Worm (Caenorhabditis elegans): ENCODE measurements around the gene nlp-6.

Gene nlp-6

DNA sequence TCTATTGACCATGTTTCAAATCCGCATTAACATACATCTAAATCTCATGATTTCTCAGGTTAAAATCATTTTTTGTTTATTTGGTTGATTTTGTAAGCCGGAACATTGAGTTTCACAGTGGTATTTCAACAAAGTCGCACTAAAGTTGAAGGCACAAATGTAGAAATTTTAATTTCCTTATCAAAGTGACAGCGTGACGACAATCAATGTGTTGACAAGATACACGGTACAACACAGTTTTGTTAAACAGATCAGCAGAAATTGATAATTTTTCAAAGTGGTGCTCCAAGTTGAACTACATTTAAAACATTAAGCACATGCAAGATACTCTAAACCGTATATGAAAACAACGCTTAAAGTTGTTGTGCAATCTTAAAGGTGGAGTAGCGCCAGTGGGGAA lies 40.4 kb downstream of the nlp-6 start:
- TF ChIP-seq lin-39 (tag; optimal IDR thresholded peaks at IDR 0.05) (no peak), snpc-1.2 (GFP tag; IDR thresholded peaks at IDR 0.05) (no peak), egl-27 (tag; optimal IDR thresholded peaks at IDR 0.05) (no peak), pqm-1 (tag; optimal IDR thresholded peaks at IDR 0.05) (peak; percentile 54), dpl-1 (GFP tag; optimal IDR thresholded peaks at IDR 0.05) (no peak), ceh-62 (tag; optimal IDR thresholded peaks at IDR 0.05) (no peak), fos-1 (tag; optimal IDR thresholded peaks at IDR 0.05) (no peak), nhr-111 (GFP tag; optimal IDR thresholded peaks at IDR 0.05) (no peak), unc-62 (GFP tag; optimal IDR thresholded peaks at IDR 0.05 in 1 of 2) (peak in 1 of 2 experiments; percentile 42), unc-62 (tag; optimal IDR thresholded peaks at IDR 0.05) (no peak), mxl-2 (GFP tag; conservative IDR thresholded peaks at IDR 0.05) (no peak), lsy-2 (tag; optimal IDR thresholded peaks at IDR 0.05) (no peak), nhr-237 (tag; optimal IDR thresholded peaks at IDR 0.05) (no peak), nhr-42 (GFP tag; IDR thresholded peaks at IDR 0.05) (no peak), dmd-6 (GFP tag; IDR thresholded peaks at IDR 0.05) (peak; percentile 74), hlh-30 (tag; optimal IDR thresholded peaks at IDR 0.05; ENCODE audit: insufficient read depth) (peak; percentile 13), dmd-9 (GFP tag; IDR thresholded peaks at IDR 0.05) (no peak), spr-3 (GFP tag; optimal IDR thresholded peaks at IDR 0.05) (no peak), jun-1 (tag; optimal IDR thresholded peaks at IDR 0.05) (no peak), mes-2 (tag; optimal IDR thresholded peaks at IDR 0.05; ENCODE audit: poor library complexity, severe bottlenecking) (no peak), ceh-44 (GFP tag; IDR thresholded peaks at IDR 0.05) (no peak), pha-4 (GFP tag; IDR thresholded peaks at IDR 0.05) (no peak), pha-4 (tag; optimal IDR thresholded peaks at IDR 0.05) (no peak), ceh-82 (tag; optimal IDR thresholded peaks at IDR 0.05) (no peak), Y105C5A.15 (GFP tag; IDR thresholded peaks at IDR 0.05) (no peak), attf-4 (tag; optimal IDR thresholded peaks at IDR 0.05) (no peak), tra-1 (GFP tag; IDR thresholded peaks at IDR 0.05) (no peak), hlh-11 (tag; optimal IDR thresholded peaks at IDR 0.05) (peak; percentile 39), saeg-2 (GFP tag; IDR thresholded peaks at IDR 0.05) (no peak), ztf-11 (tag; optimal IDR thresholded peaks at IDR 0.05) (no peak), ztf-7 (tag; optimal IDR thresholded peaks at IDR 0.05) (no peak), Y48G9A.11 (GFP tag; IDR thresholded peaks at IDR 0.05) (no peak), dve-1 (tag; optimal IDR thresholded peaks at IDR 0.05; ENCODE audit: insufficient read depth) (peak; percentile 61), lin-1 (GFP tag; IDR thresholded peaks at IDR 0.05) (no peak), F44E2.7 (GFP tag; IDR thresholded peaks at IDR 0.05) (no peak), dmd-8 (GFP tag; IDR thresholded peaks at IDR 0.05) (no peak), zip-11 (GFP tag; IDR thresholded peaks at IDR 0.05) (no peak), zag-1 (tag; optimal IDR thresholded peaks at IDR 0.05) (no peak), ces-1 (GFP tag; optimal IDR thresholded peaks at IDR 0.05) (no peak), lin-38 (GFP tag; IDR thresholded peaks at IDR 0.05) (no peak), sdz-12 (GFP tag; optimal IDR thresholded peaks at IDR 0.05) (no peak), snpc-4 (tag; optimal IDR thresholded peaks at IDR 0.05) (no peak), ceh-20 (GFP tag; IDR thresholded peaks at IDR 0.05) (no peak), rbr-2 (tag; optimal IDR thresholded peaks at IDR 0.05) (no peak), nhr-102 (tag; optimal IDR thresholded peaks at IDR 0.05) (no peak), aly-2 (tag; optimal IDR thresholded peaks at IDR 0.05) (no peak), aha-1 (tag) (no peak), ceh-32 (tag; optimal IDR thresholded peaks at IDR 0.05; ENCODE audit: poor library complexity) (no peak), nhr-28 (tag; optimal IDR thresholded peaks at IDR 0.05) (peak; percentile 84), ZK337.2 (GFP tag; IDR thresholded peaks at IDR 0.05) (no peak), daf-16 (GFP tag; optimal IDR thresholded peaks at IDR 0.05) (peak in 1 of 2 experiments; percentile 33), daf-16 (tag; optimal IDR thresholded peaks at IDR 0.05) (peak; percentile 95), lin-29 (GFP tag; IDR thresholded peaks at IDR 0.05) (no peak), lir-3 (tag; optimal IDR thresholded peaks at IDR 0.05) (no peak)

Data from whole organism, L4 larva.